Worm (Caenorhabditis elegans): Measurements from ENCODE around the gene lgc-49.
A peak's percentile ranks its signal among the peaks of the same experiment; 100 is the strongest.

lgc-49 gene

DNA sequence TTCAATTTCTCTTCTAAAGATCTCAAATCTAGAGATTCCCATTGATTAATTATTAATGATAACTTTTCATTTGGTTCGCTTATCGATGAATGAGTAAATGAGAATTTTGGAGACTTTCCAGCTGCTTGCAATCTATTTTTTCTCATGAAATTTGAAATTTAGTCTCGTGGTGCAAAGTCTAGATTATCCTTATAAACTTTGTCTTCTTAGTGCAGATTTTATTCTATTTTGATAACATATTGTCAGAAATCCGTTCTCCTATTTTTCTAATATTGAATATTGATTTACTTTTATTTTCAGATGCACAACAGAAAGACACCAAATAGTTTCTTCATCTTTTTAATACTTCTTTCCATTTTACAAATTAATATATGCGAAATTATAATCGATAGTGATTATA is at the start of gene lgc-49:
Gene lgc-49, plus strand, starts transcription at position 301 of the 400 bp plus-strand sequence.
- no peak for TF ChIP-seq isw-1 (GFP tag; IDR thresholded peaks at IDR 0.05)
- TF ChIP-seq ceh-90 (tag; optimal IDR thresholded peaks at IDR 0.05), result no peak
- TF ChIP-seq nhr-19 (GFP tag; conservative IDR thresholded peaks at IDR 0.05), result no peak
- no peak for TF ChIP-seq hpl-2 (GFP tag; optimal IDR thresholded peaks at IDR 0.05)
- TF ChIP-seq efl-3 (GFP tag; optimal IDR thresholded peaks at IDR 0.05), result no peak
- no peak for TF ChIP-seq pqm-1 (tag; optimal IDR thresholded peaks at IDR 0.05)
- TF ChIP-seq hlh-17 (GFP tag; optimal IDR thresholded peaks at IDR 0.05; ENCODE audit: borderline replicate concordance), result no peak
- no peak for TF ChIP-seq alr-1 (tag; optimal IDR thresholded peaks at IDR 0.05; ENCODE audit: borderline replicate concordance)

DNA sequence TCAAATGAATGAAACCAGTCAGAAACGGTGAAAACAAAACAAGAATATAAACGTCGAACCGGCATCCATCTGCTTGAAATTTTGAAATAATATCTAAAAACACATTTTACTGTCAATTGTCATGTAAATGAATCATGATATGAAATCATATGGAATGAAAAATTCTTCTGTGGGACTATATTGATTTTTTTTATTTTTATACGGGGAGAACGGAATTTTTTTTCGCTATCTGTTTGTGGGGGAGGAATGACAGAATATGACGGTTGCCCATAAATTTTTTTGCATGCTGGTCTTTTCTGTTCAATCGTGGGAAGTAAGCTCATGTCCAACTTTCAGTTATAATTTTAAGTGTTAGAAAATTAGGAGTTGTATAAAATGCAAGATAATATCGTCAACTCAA is 46.4 kb upstream of the lgc-49 start, which contains the start of gene C06H2.7:
Gene C06H2.7, minus strand, starts transcription at position 101 of the 400 bp plus-strand sequence.
- TF ChIP-seq efl-1 (optimal IDR thresholded peaks at IDR 0.05) (no peak), efl-1 (GFP tag; optimal IDR thresholded peaks at IDR 0.05 in 1 of 2) (peak in 1 of 2 experiments; percentile 7), fkh-4 (tag; optimal IDR thresholded peaks at IDR 0.05; ENCODE audit: borderline replicate concordance) (no peak)

DNA sequence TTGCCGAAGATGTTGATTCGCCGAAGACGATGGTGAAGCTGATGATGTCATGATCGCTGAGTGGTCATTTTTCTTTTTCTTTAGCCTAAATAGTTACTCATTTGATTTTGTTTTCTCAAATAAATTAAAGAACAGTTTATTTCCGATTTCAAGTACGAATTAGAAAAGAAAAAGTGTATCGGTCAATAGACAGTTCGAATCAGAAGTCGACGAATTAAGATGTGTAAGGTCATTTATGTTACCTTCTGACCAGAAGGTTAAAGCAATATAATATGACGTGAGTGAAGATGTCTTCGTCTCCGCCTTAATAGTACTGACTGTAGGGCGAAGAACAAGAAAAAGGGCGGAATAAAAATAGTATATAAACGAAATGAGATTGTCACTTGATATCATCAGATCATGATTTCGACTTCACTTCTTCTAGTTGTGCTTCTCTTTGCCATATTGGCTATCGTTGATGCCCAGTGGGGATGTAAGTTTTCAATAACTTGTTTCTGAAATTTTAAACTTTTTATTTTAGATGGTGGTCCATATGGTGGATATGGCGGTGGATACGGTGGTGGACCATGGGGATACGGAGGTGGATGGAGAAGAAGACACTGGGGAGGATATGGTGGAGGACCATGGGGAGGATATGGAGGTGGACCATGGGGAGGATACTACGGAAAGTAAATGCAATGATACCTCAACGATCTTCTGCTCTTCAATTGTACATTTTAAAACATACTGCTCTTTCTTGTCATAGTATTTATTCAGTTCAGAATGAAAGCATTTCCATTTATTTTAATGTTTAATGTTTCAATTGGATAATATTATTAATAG is 43.9 kb upstream of the lgc-49 start, which contains the start of the genes T19C4.24 and nlp-33:
Gene T19C4.24, minus strand, starts transcription at position 51 of the 822 bp plus-strand sequence.
Gene nlp-33, plus strand, starts transcription at position 389 of the 822 bp plus-strand sequence.
- TF ChIP-seq ceh-90 (tag; optimal IDR thresholded peaks at IDR 0.05) (no peak), lsy-2 (tag; optimal IDR thresholded peaks at IDR 0.05) (peak in 1 of 2 experiments; percentile 8), efl-1 (optimal IDR thresholded peaks at IDR 0.05) (no peak), efl-1 (GFP tag; optimal IDR thresholded peaks at IDR 0.05 in 1 of 2) (no peak), grh-1 (GFP tag; IDR thresholded peaks at IDR 0.05) (peak; percentile 30; the same call in 1 of the 2 replicates), nhr-90 (tag; optimal IDR thresholded peaks at IDR 0.05; ENCODE audit: poor library complexity) (peak; percentile 51), fkh-4 (tag; optimal IDR thresholded peaks at IDR 0.05; ENCODE audit: borderline replicate concordance) (no peak), ama-1 (optimal IDR thresholded peaks at IDR 0.05) (peak; percentile 82), hlh-4 (tag; optimal IDR thresholded peaks at IDR 0.05) (no peak), snu-23 (GFP tag; optimal IDR thresholded peaks at IDR 0.05) (peak; percentile 50), fkh-10 (GFP tag; optimal IDR thresholded peaks at IDR 0.05) (no peak), nhr-84 (tag; optimal IDR thresholded peaks at IDR 0.05) (no peak), nhr-19 (GFP tag; conservative IDR thresholded peaks at IDR 0.05) (peak; percentile 16; the same call in 1 of the 2 replicates), nhr-28 (tag; optimal IDR thresholded peaks at IDR 0.05) (no peak), ceh-8 (GFP tag; optimal IDR thresholded peaks at IDR 0.05) (no peak), nhr-12 (tag; optimal IDR thresholded peaks at IDR 0.05) (no peak), nhr-71 (tag; optimal IDR thresholded peaks at IDR 0.05) (peak; percentile 40), nhr-76 (tag; optimal IDR thresholded peaks at IDR 0.05) (no peak), tbx-2 (tag; optimal IDR thresholded peaks at IDR 0.05) (peak; percentile 20), tlp-1 (tag; optimal IDR thresholded peaks at IDR 0.05) (no peak), fos-1 (tag; optimal IDR thresholded peaks at IDR 0.05) (no peak), egl-27 (tag; optimal IDR thresholded peaks at IDR 0.05) (no peak), lin-39 (tag; optimal IDR thresholded peaks at IDR 0.05) (no peak), unc-86 (tag; optimal IDR thresholded peaks at IDR 0.05) (no peak), vab-15 (tag; optimal IDR thresholded peaks at IDR 0.05) (no peak), zip-4 (GFP tag; optimal IDR thresholded peaks at IDR 0.05) (no peak), unc-98 (GFP tag; IDR thresholded peaks at IDR 0.05) (no peak), efl-3 (GFP tag; optimal IDR thresholded peaks at IDR 0.05) (no peak), skn-1 (tag; optimal IDR thresholded peaks at IDR 0.05) (no peak), ces-1 (GFP tag; optimal IDR thresholded peaks at IDR 0.05) (no peak), ztf-4 (tag; optimal IDR thresholded peaks at IDR 0.05) (no peak), unc-130 (tag; optimal IDR thresholded peaks at IDR 0.05) (no peak), elt-2 (tag; optimal IDR thresholded peaks at IDR 0.05) (no peak), lin-15B (tag; optimal IDR thresholded peaks at IDR 0.05) (no peak), aly-2 (tag; optimal IDR thresholded peaks at IDR 0.05) (no peak), hpl-2 (GFP tag; optimal IDR thresholded peaks at IDR 0.05) (no peak), elt-3 (tag; optimal IDR thresholded peaks at IDR 0.05) (peak in 2 of 6 experiments; percentile 60 to 74), snpc-4 (tag; optimal IDR thresholded peaks at IDR 0.05) (no peak), lin-35 (GFP tag; optimal IDR thresholded peaks at IDR 0.05) (peak in 1 of 2 experiments; percentile 19), nhr-85 (tag) (peak; percentile 89), blmp-1 (tag; optimal IDR thresholded peaks at IDR 0.05) (peak; percentile 26), lin-14 (GFP tag; optimal IDR thresholded peaks at IDR 0.05) (peak; percentile 63)

Measured in whole organism, L1 larva.